Worm (Caenorhabditis elegans) whole organism, L3 larva: ENCODE data around the gene F13D11.3.

Experiments
- fos-1 ChIP-seq: fragments of 150-350 bp; optimal IDR thresholded peaks from 2 replicates; lab custom pipeline; 2014; ENCODE audit warnings: missing biosample characterization, missing genetic modification characterization
- lin-39 ChIP-seq: fragments of 150-350 bp; optimal IDR thresholded peaks from 2 replicates; lab custom pipeline; 2018; ENCODE audit warnings: missing biosample characterization, missing genetic modification reagents, missing genetic modification characterization
- nhr-25 ChIP-seq: sonication (generic microtip); optimal IDR thresholded peaks from 2 replicates; lab custom pipeline; 2017; ENCODE audit warnings: missing biosample characterization, missing genetic modification characterization
- snpc-4 ChIP-seq: fragments of 150-350 bp; optimal IDR thresholded peaks from 2 replicates; lab custom pipeline; 2014; ENCODE audit warnings: missing biosample characterization, missing genetic modification characterization

ce11 chrX:5834581-5835481, 29.1 kb upstream of the F13D11.3 start, which contains the start of gene F13D11.4:
- TF ChIP-seq lin-39 (no peak), snpc-4 (tag; lab: Kevin White, UChicago) (no peak), nhr-25 (tag; lab: Kevin White, UChicago) (peak; percentile 79), fos-1 (tag; lab: Kevin White, UChicago) (no peak)
